Fruit fly (Drosophila melanogaster): ENCODE measurements around the gene fh.

The fh gene

DNA sequence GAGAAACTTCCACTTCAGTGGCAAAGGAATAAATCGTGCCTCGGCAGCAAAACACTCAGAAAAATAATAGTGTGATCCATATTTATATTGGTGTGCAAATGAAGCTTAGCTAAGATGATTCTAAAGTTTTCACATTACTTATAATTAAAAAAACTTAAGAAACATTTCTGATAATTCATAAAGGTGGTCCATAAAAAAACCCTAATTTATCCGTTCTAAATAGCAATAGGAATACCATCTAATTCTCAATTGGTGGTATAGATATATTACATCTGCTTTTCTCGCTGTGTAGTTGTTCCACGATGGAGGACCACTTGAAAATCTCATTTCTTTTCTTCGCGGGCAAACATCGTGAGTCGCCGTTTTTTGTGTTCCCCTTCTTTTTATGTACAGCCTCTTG, 6.3 kb upstream of the fh start (continued):
- TF ChIP-seq vvl (GFP tag; IDR thresholded peaks at IDR 0.05) = peak; percentile 42; the same call in 1 of the 2 replicates
- TF ChIP-seq psq (GFP tag; optimal IDR thresholded peaks at IDR 0.05) = no peak
- TF ChIP-seq seq (GFP tag; IDR thresholded peaks at IDR 0.05) = 0 out of 2 replicates have a peak, but pooled peaks have one; percentile 13
- peak; percentile 53 for TF ChIP-seq lilli (GFP tag; optimal IDR thresholded peaks at IDR 0.05)
- TF ChIP-seq CG31365 (tag; optimal IDR thresholded peaks at IDR 0.05) = no peak
- no peak for TF ChIP-seq CkIIα-i1 (GFP tag; IDR thresholded peaks at IDR 0.05)
- TF ChIP-seq Drgx (GFP tag; IDR thresholded peaks at IDR 0.05) = peak; percentile 50
- no peak for TF ChIP-seq GATAe (GFP tag; conservative IDR thresholded peaks at IDR 0.05)
- TF ChIP-seq CG31441 (GFP tag; IDR thresholded peaks at IDR 0.05) = peak; percentile 25; the same call in 1 of the 2 replicates
- peak; percentile 62 for TF ChIP-seq CG13296 (GFP tag; optimal IDR thresholded peaks at IDR 0.05)
- TF ChIP-seq az2 (GFP tag; optimal IDR thresholded peaks at IDR 0.05) = peak; percentile 28
- peak; percentile 24 for TF ChIP-seq CG6654 (GFP tag; optimal IDR thresholded peaks at IDR 0.05)
- peak; percentile 52 for TF ChIP-seq CG3847 (GFP tag; IDR thresholded peaks at IDR 0.05)
- TF ChIP-seq CG11093 (GFP tag; IDR thresholded peaks at IDR 0.05) = no peak
- no peak for TF ChIP-seq CG2199 (GFP tag; IDR thresholded peaks at IDR 0.05)
- peak; percentile 70 for TF ChIP-seq Meics (GFP tag; optimal IDR thresholded peaks at IDR 0.05)
- TF ChIP-seq crc (GFP tag; optimal IDR thresholded peaks at IDR 0.05) = peak; percentile 3
- no peak for TF ChIP-seq CG2875 (GFP tag; optimal IDR thresholded peaks at IDR 0.05)
- no peak for TF ChIP-seq CG9876 (GFP tag; optimal IDR thresholded peaks at IDR 0.05)
- TF ChIP-seq CG1647 (GFP tag; optimal IDR thresholded peaks at IDR 0.05) = peak; percentile 41
- peak; percentile 50; the same call in 1 of the 3 replicates for TF ChIP-seq Dbx (GFP tag; IDR thresholded peaks at IDR 0.05)
- TF ChIP-seq MTF-1 (GFP tag; optimal IDR thresholded peaks at IDR 0.05; ENCODE audit: borderline replicate concordance) = peak; percentile 8
- peak; percentile 7 for TF ChIP-seq CG5245 (GFP tag; optimal IDR thresholded peaks at IDR 0.05)
- peak; percentile 28; the same call in 1 of the 2 replicates for TF ChIP-seq E2f1 (GFP tag; IDR thresholded peaks at IDR 0.05)
- TF ChIP-seq CG12155 (GFP tag; optimal IDR thresholded peaks at IDR 0.05) = peak; percentile 52
- TF ChIP-seq CG10274 (GFP tag; optimal IDR thresholded peaks at IDR 0.05) = no peak
- TF ChIP-seq prd (optimal IDR thresholded peaks at IDR 0.05) = no peak
- peak; percentile 43; the same call in 2 of the 3 replicates for TF ChIP-seq prd (GFP tag; IDR thresholded peaks at IDR 0.05)
- no peak for TF ChIP-seq CG10565 (GFP tag; optimal IDR thresholded peaks at IDR 0.05)
- TF ChIP-seq slou (GFP tag; optimal IDR thresholded peaks at IDR 0.05) = peak; percentile 58
- TF ChIP-seq Hr3 (GFP tag; optimal IDR thresholded peaks at IDR 0.05) = peak; percentile 36
- no peak for TF ChIP-seq gsb (GFP tag; IDR thresholded peaks at IDR 0.05)
- TF ChIP-seq otp (GFP tag; IDR thresholded peaks at IDR 0.05) = no peak
- TF ChIP-seq CG1603 (tag; optimal IDR thresholded peaks at IDR 0.05) = no peak

DNA sequence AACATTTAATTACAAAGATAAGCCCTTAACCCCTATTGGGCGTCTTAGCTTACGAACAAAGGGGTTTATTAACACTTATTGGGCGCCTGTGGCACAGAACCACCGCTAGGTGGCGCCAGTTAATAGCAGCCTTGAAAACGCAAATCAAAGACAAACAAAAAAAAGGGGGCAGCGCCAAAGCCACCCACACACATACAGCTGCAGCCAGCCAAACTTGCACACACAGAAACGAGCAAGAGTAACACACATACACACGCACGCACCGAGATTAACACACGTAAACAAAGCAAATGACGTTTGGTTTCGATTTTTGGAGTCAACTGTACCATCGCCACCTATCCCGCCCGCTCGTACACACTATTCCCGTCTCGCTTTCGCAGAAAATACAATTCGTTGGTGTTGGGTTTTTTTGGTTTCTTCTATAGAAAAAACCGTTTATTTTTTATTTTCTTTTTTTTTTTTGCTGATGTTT, 3.3 kb upstream of the fh start:
- TF ChIP-seq sens (GFP tag) (peak; percentile 79), CG33557 (GFP tag; optimal IDR thresholded peaks at IDR 0.05) (peak; percentile 44), lilli (GFP tag; optimal IDR thresholded peaks at IDR 0.05) (peak; percentile 42), CG6654 (GFP tag; optimal IDR thresholded peaks at IDR 0.05) (no peak), zfh1 (GFP tag; IDR thresholded peaks at IDR 0.05) (peak; percentile 49; the same call in 1 of the 3 replicates), pzg (GFP tag; optimal IDR thresholded peaks at IDR 0.05) (peak; percentile 10), CG31388 (GFP tag; optimal IDR thresholded peaks at IDR 0.05) (no peak), CG17802 (tag; optimal IDR thresholded peaks at IDR 0.05) (no peak), CG3281 (GFP tag; optimal IDR thresholded peaks at IDR 0.05) (peak; percentile 53), Ravus (GFP tag; IDR thresholded peaks at IDR 0.05) (no peak), HLH4C (GFP tag; IDR thresholded peaks at IDR 0.05; ENCODE audit: partially characterized antibody) (0 out of 3 replicates have a peak, but pooled peaks have one; percentile 29), Mes4 (GFP tag; optimal IDR thresholded peaks at IDR 0.05) (no peak), CG11398 (GFP tag; optimal IDR thresholded peaks at IDR 0.05) (no peak), shn (GFP tag; optimal IDR thresholded peaks at IDR 0.05) (no peak), ERR (GFP tag; optimal IDR thresholded peaks at IDR 0.05) (peak; percentile 41), stwl (tag; optimal IDR thresholded peaks at IDR 0.05) (no peak), CG7372 (GFP tag; IDR thresholded peaks at IDR 0.05) (no peak), CG14050 (GFP tag; IDR thresholded peaks at IDR 0.05) (no peak), BEAF-32 (GFP tag; optimal IDR thresholded peaks at IDR 0.05) (peak; percentile 5), mam (GFP tag; optimal IDR thresholded peaks at IDR 0.05) (no peak), CG18619 (GFP tag; optimal IDR thresholded peaks at IDR 0.05) (no peak)
